Worm (Caenorhabditis elegans) whole organism, early embryonic: ENCODE data around the gene anmt-2.
A peak's percentile ranks its signal among the peaks of the same experiment; 100 is the strongest.

Experiments used
- B0310.2 ChIP-seq: sonication (generic microtip); optimal IDR thresholded peaks from 2 replicates; lab custom pipeline; 2016; ENCODE audit warnings: mild to moderate bottlenecking, missing genetic modification characterization, missing compliant biosample characterization
- F13C5.2 ChIP-seq: sonication (generic microtip); optimal IDR thresholded peaks from 2 replicates; lab custom pipeline; 2017; ENCODE audit warnings: mild to moderate bottlenecking, missing genetic modification characterization, inconsistent platforms, missing compliant biosample characterization
- aly-1 ChIP-seq: sonication (generic microtip); optimal IDR thresholded peaks from 2 replicates; lab custom pipeline; 2016; ENCODE audit warnings: missing genetic modification characterization, missing compliant biosample characterization
- ama-1 ChIP-seq: fragments of 150-350 bp; optimal IDR thresholded peaks from 2 replicates; lab custom pipeline; 2014
- ceh-13 ChIP-seq: fragments of 200-800 bp; sonication (Bioruptor generic); optimal IDR thresholded peaks from 2 replicates; lab custom pipeline; 2018; ENCODE audit warnings: mild to moderate bottlenecking, missing genetic modification characterization, missing compliant biosample characterization
- ceh-36 ChIP-seq: sonication (generic microtip); optimal IDR thresholded peaks from 2 replicates; lab custom pipeline; 2016; ENCODE audit warnings: missing genetic modification characterization, inconsistent platforms, missing compliant biosample characterization
- ets-7 ChIP-seq: sonication (generic microtip); optimal IDR thresholded peaks from 2 replicates; lab custom pipeline; 2016; ENCODE audit warnings: missing genotype, missing genetic modification characterization, missing compliant biosample characterization
- flt-1 ChIP-seq: fragments of 200-800 bp; sonication (Bioruptor generic); IDR thresholded peaks from 2 replicates; pipeline ENCODE4 v1.3.6; 2022; ENCODE audit warnings: missing genetic modification characterization, missing compliant biosample characterization
- hmbx-1 ChIP-seq: sonication (generic microtip); optimal IDR thresholded peaks from 2 replicates; lab custom pipeline; 2016; ENCODE audit warnings: mild to moderate bottlenecking, missing genetic modification characterization, missing compliant biosample characterization
- hmg-4 ChIP-seq: fragments of 200-800 bp; sonication (Bioruptor generic); optimal IDR thresholded peaks from 2 replicates; lab custom pipeline; 2018; ENCODE audit warnings: mild to moderate bottlenecking, missing genetic modification characterization, missing compliant biosample characterization
- hnd-1 ChIP-seq: sonication (generic microtip); optimal IDR thresholded peaks from 2 replicates; lab custom pipeline; 2016; ENCODE audit warnings: missing genetic modification characterization, missing compliant biosample characterization
- pes-1 ChIP-seq: fragments of 200-800 bp; sonication (Bioruptor generic); IDR thresholded peaks from 2 replicates; pipeline ENCODE4 v1.3.6; 2022; ENCODE audit warnings: missing genetic modification reagents, missing genetic modification characterization, missing compliant biosample characterization
- scrt-1 ChIP-seq: fragments of 200-800 bp; sonication (Bioruptor generic); IDR thresholded peaks from 2 replicates; pipeline ENCODE4 v1.3.6; 2022; ENCODE audit warnings: missing genetic modification characterization, missing compliant biosample characterization
- sea-1 ChIP-seq: fragments of 200-800 bp; sonication (Bioruptor generic); conservative IDR thresholded peaks from 2 replicates; pipeline ENCODE4 v1.3.6; 2022; ENCODE audit warnings: missing genetic modification characterization, missing compliant biosample characterization
- tbx-11 ChIP-seq: fragments of 200-800 bp; sonication (Bioruptor generic); IDR thresholded peaks from 2 replicates; pipeline ENCODE4 v1.3.6; 2022; ENCODE audit warnings: missing genetic modification characterization, missing compliant biosample characterization
- tbx-37 ChIP-seq: fragments of 200-800 bp; sonication (Bioruptor generic); conservative IDR thresholded peaks from 2 replicates; pipeline ENCODE4 v1.3.6; 2022; ENCODE audit warnings: missing genetic modification reagents, missing genetic modification characterization, missing compliant biosample characterization
- tra-4 ChIP-seq: sonication (generic microtip); optimal IDR thresholded peaks from 2 replicates; lab custom pipeline; 2017; ENCODE audit warnings: missing genetic modification characterization, missing compliant biosample characterization

Gene anmt-2

DNA sequence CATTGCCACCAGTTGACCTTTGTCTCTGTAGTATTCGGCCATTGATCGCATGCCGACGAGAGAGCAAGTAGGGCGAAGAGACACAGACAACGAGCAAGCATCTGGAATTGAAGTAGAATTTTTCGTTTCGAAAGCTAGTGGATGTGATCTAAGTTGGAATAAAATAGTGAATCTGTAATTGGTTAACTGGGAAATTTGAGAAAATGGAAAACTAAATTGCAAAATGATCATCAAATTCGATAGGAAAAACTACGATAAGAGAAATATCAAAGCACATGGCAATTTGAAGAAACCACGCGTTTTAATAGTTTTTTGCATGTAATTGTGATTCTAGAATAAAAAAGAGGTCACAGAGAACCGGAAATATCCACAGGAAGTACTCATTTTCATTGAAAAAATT is 19.2 kb upstream of the anmt-2 start, which contains the start of gene F42A10.6:
F42A10.6 (minus strand) TSS at position 101 of the 400 bp plus-strand sequence.
- no peak for TF ChIP-seq hmbx-1
- no peak for TF ChIP-seq ets-7 (tag; lab: Kevin White, UChicago)
- no peak for TF ChIP-seq sea-1 (GFP tag; lab: Robert Waterston, UW)
- TF ChIP-seq ceh-36 (tag; lab: Kevin White, UChicago) = no peak
- TF ChIP-seq hmg-4 = no peak
- no peak for TF ChIP-seq aly-1 (tag; lab: Kevin White, UChicago)
- no peak for TF ChIP-seq scrt-1 (GFP tag; lab: Robert Waterston, UW)

DNA sequence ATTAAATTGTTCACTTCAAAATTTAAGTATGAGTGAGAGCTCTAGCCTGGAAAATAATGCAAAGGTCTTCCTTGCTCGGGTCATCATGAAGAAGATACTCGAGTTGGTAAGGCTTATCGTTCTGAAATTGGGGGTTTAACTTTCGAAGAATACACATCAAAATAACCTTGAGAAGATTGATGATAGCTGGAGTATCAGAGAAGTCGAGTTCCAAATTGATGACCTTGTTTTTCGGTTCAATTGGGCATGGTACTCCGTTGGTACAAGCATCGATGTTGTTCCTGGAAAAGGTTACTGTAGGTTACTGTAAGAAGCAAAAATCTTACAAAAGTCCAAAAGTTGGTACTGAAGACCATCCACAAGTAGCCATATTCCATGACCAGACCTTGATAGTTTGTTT is 18.6 kb upstream of the anmt-2 start:
- TF ChIP-seq scrt-1 (GFP tag; lab: Robert Waterston, UW) (no peak), pes-1 (GFP tag; lab: Robert Waterston, UW) (no peak), ceh-36 (tag; lab: Kevin White, UChicago) (no peak)

DNA sequence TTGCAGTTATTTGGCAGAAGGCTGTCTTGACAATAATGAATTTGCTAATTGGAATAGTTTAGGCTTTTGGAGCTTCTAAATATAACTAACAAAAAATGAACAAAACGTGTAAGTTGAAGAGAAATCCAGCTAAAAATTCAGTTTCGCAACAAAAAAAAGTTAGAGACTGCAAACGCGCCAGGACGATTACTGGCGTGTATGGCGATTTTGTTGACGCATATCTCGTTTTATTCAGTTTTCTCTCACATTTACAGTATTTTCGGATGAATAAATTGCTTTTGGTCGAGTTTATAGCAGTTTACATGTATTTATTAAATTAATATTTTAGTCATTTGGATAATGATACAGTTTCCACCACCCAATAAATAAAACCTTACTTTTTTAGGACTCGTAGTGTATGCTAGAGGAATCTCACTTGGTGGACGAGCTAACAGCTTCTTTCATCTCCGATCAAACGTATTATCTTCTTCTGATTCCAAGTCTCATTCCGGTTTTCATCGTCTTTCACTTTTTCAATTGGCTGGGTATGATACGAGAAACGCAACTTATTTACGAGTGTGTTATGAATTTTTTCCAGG is 15.6 kb upstream of the anmt-2 start, which contains the start of the genes abcf-3 and F42A10.5:
abcf-3 (plus strand) TSS at position 384 of the 578 bp plus-strand sequence.
F42A10.5 (minus strand) TSS at position 458 of the 578 bp plus-strand sequence.
- TF ChIP-seq hnd-1 (tag; lab: Kevin White, UChicago) (no peak), F13C5.2 (tag; lab: Kevin White, UChicago) (no peak), ets-7 (tag; lab: Kevin White, UChicago) (no peak), aly-1 (tag; lab: Kevin White, UChicago) (no peak), sea-1 (GFP tag; lab: Robert Waterston, UW) (no peak), tbx-37 (no peak), pes-1 (GFP tag; lab: Robert Waterston, UW) (no peak), ceh-13 (GFP tag; lab: Kevin White, UChicago) (no peak), scrt-1 (GFP tag; lab: Robert Waterston, UW) (no peak), B0310.2 (no peak), hmg-4 (no peak), ama-1 (lab: Kevin White, UChicago) (no peak), tra-4 (tag; lab: Kevin White, UChicago) (no peak)

DNA sequence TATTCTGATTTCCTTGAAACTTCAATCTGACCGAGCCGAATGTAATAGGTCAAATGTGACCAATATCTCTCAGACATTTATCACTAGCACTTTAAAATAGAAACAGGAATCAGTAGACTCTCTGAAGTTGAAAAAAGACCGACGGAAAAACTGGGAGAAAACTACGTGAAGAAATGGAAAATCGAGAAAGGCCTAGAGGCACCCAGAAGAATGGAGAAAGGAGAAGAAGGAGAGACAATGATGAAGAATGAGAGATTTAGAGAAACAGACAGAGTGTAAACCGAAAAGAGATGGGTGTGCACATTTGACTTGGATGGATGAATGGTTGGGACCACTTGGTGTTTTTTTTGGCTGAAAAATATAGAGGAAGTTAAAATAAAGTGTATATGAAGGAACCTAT is 12.5 kb upstream of the anmt-2 start:
- TF ChIP-seq scrt-1 (GFP tag; lab: Robert Waterston, UW) = no peak
- TF ChIP-seq F13C5.2 (tag; lab: Kevin White, UChicago) = peak; percentile 12

DNA sequence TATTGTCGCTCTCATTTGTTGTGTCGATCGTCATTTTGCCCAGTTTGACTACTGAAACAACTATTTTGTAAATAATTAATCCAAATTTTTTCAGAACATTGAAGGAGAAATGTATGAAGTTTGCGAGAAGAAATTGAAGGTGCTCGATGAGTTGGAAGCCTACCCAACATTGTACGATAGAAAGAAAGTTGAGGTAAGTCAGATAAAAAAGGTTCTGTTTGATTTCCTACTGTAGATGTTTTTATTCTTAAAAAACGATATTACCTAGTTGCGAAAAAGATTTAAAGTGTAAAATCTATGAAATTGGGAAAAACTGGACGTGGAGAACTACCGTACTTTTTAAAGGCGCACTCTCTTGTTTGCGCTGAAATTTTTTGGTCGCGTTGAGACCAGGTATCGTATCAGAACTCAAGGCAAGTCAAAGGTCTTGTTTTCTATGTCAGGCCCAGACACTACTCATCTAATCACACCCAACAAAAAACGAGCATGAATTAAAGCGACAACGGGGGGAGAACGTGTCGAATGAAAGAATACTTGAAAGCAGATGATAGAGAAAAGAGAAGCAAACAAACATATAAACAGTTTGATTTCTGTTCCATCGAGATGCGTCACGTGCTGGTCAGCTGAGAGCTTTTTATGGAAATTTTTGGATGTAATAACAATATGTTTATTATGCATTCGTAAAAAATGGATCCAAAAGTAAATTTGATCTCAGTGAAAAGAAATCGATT is 11.1 kb upstream of the anmt-2 start, which contains the start of gene efk-1:
efk-1 (minus strand) TSS at position 51 of the 731 bp plus-strand sequence.
- TF ChIP-seq hnd-1 (tag; lab: Kevin White, UChicago) = no peak
- TF ChIP-seq hmbx-1 = no peak
- no peak for TF ChIP-seq pes-1 (GFP tag; lab: Robert Waterston, UW)
- TF ChIP-seq sea-1 (GFP tag; lab: Robert Waterston, UW) = no peak
- TF ChIP-seq scrt-1 (GFP tag; lab: Robert Waterston, UW) = no peak
- TF ChIP-seq ceh-36 (tag; lab: Kevin White, UChicago) = no peak
- no peak for TF ChIP-seq F13C5.2 (tag; lab: Kevin White, UChicago)

DNA sequence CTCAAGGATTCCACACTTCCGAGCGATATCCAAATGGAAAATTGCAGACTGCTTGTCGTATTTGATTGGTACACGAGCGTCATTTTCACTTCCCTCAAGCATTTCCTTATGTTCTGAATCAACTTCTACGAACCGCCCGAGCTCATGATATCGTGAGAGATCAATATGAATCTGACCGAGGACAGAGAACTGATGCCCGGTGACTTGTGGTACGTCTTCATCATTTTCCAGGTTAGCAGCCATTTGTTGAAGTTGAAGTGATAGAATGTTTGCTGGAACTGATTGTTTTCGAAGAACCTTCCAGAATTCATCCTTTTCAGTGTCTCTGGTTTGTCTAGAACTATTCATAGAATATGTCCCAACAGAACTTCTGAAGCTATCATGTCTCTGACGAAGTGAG is 9.1 kb upstream of the anmt-2 start:
- TF ChIP-seq ama-1 (lab: Kevin White, UChicago) (no peak), pes-1 (GFP tag; lab: Robert Waterston, UW) (no peak), ceh-13 (GFP tag; lab: Kevin White, UChicago) (no peak), ceh-36 (tag; lab: Kevin White, UChicago) (no peak), flt-1 (GFP tag; lab: Robert Waterston, UW) (no peak), tbx-11 (GFP tag; lab: Robert Waterston, UW) (no peak), ets-7 (tag; lab: Kevin White, UChicago) (no peak), sea-1 (GFP tag; lab: Robert Waterston, UW) (no peak), F13C5.2 (tag; lab: Kevin White, UChicago) (no peak), hmg-4 (no peak), tra-4 (tag; lab: Kevin White, UChicago) (no peak), hmbx-1 (no peak), hnd-1 (tag; lab: Kevin White, UChicago) (no peak), scrt-1 (GFP tag; lab: Robert Waterston, UW) (no peak)

DNA sequence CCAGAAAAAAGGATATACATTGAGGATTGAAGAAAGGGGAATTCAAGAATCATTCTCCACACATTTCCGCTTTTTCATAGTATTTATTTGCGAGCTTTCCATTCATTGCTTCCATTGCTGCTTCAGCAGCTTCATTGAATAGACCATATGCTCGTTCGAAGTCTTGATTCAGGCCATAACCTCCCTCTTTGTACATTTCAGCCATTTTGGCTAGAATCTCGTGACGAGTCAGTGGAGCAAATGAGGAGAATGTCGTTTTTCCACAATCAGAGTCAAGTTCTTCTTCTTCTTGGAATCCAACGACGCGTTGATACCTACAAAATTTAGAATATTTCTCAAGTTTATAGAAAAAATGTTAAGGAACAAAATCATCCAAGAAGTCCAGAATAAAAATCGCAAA is 7.7 kb upstream of the anmt-2 start:
- no peak for TF ChIP-seq ceh-13 (GFP tag; lab: Kevin White, UChicago)
- no peak for TF ChIP-seq ama-1 (lab: Kevin White, UChicago)
- no peak for TF ChIP-seq sea-1 (GFP tag; lab: Robert Waterston, UW)
- no peak for TF ChIP-seq F13C5.2 (tag; lab: Kevin White, UChicago)
- no peak for TF ChIP-seq hnd-1 (tag; lab: Kevin White, UChicago)
- no peak for TF ChIP-seq tbx-11 (GFP tag; lab: Robert Waterston, UW)
- no peak for TF ChIP-seq B0310.2
- no peak for TF ChIP-seq pes-1 (GFP tag; lab: Robert Waterston, UW)
- TF ChIP-seq ceh-36 (tag; lab: Kevin White, UChicago) = no peak
- no peak for TF ChIP-seq ets-7 (tag; lab: Kevin White, UChicago)
- no peak for TF ChIP-seq hmg-4
- TF ChIP-seq tbx-37 = no peak
- TF ChIP-seq scrt-1 (GFP tag; lab: Robert Waterston, UW) = no peak
- TF ChIP-seq tra-4 (tag; lab: Kevin White, UChicago) = no peak
- TF ChIP-seq flt-1 (GFP tag; lab: Robert Waterston, UW) = no peak
- TF ChIP-seq hmbx-1 = no peak
- no peak for TF ChIP-seq aly-1 (tag; lab: Kevin White, UChicago)
